Worm (Caenorhabditis elegans) whole organism, early embryonic: ENCODE measurements around the gene cwn-2.

Experiments
- B0310.2 ChIP-seq: sonication (generic microtip); optimal IDR thresholded peaks from 2 replicates; lab custom pipeline; 2016; ENCODE audit warnings: mild to moderate bottlenecking, missing genetic modification characterization, missing compliant biosample characterization
- F13C5.2 ChIP-seq: sonication (generic microtip); optimal IDR thresholded peaks from 2 replicates; lab custom pipeline; 2017; ENCODE audit warnings: mild to moderate bottlenecking, missing genetic modification characterization, inconsistent platforms, missing compliant biosample characterization
- aly-1 ChIP-seq: sonication (generic microtip); optimal IDR thresholded peaks from 2 replicates; lab custom pipeline; 2016; ENCODE audit warnings: missing genetic modification characterization, missing compliant biosample characterization
- ama-1 ChIP-seq: fragments of 150-350 bp; optimal IDR thresholded peaks from 2 replicates; lab custom pipeline; 2014
- ceh-13 ChIP-seq: fragments of 200-800 bp; sonication (Bioruptor generic); optimal IDR thresholded peaks from 2 replicates; lab custom pipeline; 2018; ENCODE audit warnings: mild to moderate bottlenecking, missing genetic modification characterization, missing compliant biosample characterization
- ceh-36 ChIP-seq: sonication (generic microtip); optimal IDR thresholded peaks from 2 replicates; lab custom pipeline; 2016; ENCODE audit warnings: missing genetic modification characterization, inconsistent platforms, missing compliant biosample characterization
- ets-7 ChIP-seq: sonication (generic microtip); optimal IDR thresholded peaks from 2 replicates; lab custom pipeline; 2016; ENCODE audit warnings: missing genotype, missing genetic modification characterization, missing compliant biosample characterization
- flt-1 ChIP-seq: fragments of 200-800 bp; sonication (Bioruptor generic); IDR thresholded peaks from 2 replicates; pipeline ENCODE4 v1.3.6; 2022; ENCODE audit warnings: missing genetic modification characterization, missing compliant biosample characterization
- hmbx-1 ChIP-seq: sonication (generic microtip); optimal IDR thresholded peaks from 2 replicates; lab custom pipeline; 2016; ENCODE audit warnings: mild to moderate bottlenecking, missing genetic modification characterization, missing compliant biosample characterization
- hmg-4 ChIP-seq: fragments of 200-800 bp; sonication (Bioruptor generic); optimal IDR thresholded peaks from 2 replicates; lab custom pipeline; 2018; ENCODE audit warnings: mild to moderate bottlenecking, missing genetic modification characterization, missing compliant biosample characterization
- hnd-1 ChIP-seq: sonication (generic microtip); optimal IDR thresholded peaks from 2 replicates; lab custom pipeline; 2016; ENCODE audit warnings: missing genetic modification characterization, missing compliant biosample characterization
- pes-1 ChIP-seq: fragments of 200-800 bp; sonication (Bioruptor generic); IDR thresholded peaks from 2 replicates; pipeline ENCODE4 v1.3.6; 2022; ENCODE audit warnings: missing genetic modification reagents, missing genetic modification characterization, missing compliant biosample characterization
- scrt-1 ChIP-seq: fragments of 200-800 bp; sonication (Bioruptor generic); IDR thresholded peaks from 2 replicates; pipeline ENCODE4 v1.3.6; 2022; ENCODE audit warnings: missing genetic modification characterization, missing compliant biosample characterization
- sea-1 ChIP-seq: fragments of 200-800 bp; sonication (Bioruptor generic); conservative IDR thresholded peaks from 2 replicates; pipeline ENCODE4 v1.3.6; 2022; ENCODE audit warnings: missing genetic modification characterization, missing compliant biosample characterization
- tbx-11 ChIP-seq: fragments of 200-800 bp; sonication (Bioruptor generic); IDR thresholded peaks from 2 replicates; pipeline ENCODE4 v1.3.6; 2022; ENCODE audit warnings: missing genetic modification characterization, missing compliant biosample characterization
- tbx-37 ChIP-seq: fragments of 200-800 bp; sonication (Bioruptor generic); conservative IDR thresholded peaks from 2 replicates; pipeline ENCODE4 v1.3.6; 2022; ENCODE audit warnings: missing genetic modification reagents, missing genetic modification characterization, missing compliant biosample characterization
- tra-4 ChIP-seq: sonication (generic microtip); optimal IDR thresholded peaks from 2 replicates; lab custom pipeline; 2017; ENCODE audit warnings: missing genetic modification characterization, missing compliant biosample characterization

The cwn-2 gene

ce11 chrIV:10059175-10059574, 8.4 kb upstream of the cwn-2 start:
- TF ChIP-seq pes-1 (GFP tag; lab: Robert Waterston, UW) (no peak), ceh-36 (no peak), sea-1 (GFP tag; lab: Robert Waterston, UW) (no peak)

- TF ChIP-seq ceh-13 (GFP tag; lab: Kevin White, UChicago), result no peak
- TF ChIP-seq tbx-11, result no peak
- no peak for TF ChIP-seq tbx-37
- TF ChIP-seq F13C5.2 (tag; lab: Kevin White, UChicago), result no peak
- no peak for TF ChIP-seq hnd-1 (tag; lab: Kevin White, UChicago)
- no peak for TF ChIP-seq scrt-1 (GFP tag; lab: Robert Waterston, UW)
- TF ChIP-seq tra-4, result no peak
- TF ChIP-seq hmbx-1 (tag; lab: Kevin White, UChicago), result no peak
- TF ChIP-seq sea-1 (GFP tag; lab: Robert Waterston, UW), result no peak
- no peak for TF ChIP-seq flt-1 (GFP tag; lab: Robert Waterston, UW)
- no peak for TF ChIP-seq B0310.2 (tag; lab: Kevin White, UChicago)
- TF ChIP-seq hmg-4 (GFP tag; lab: Kevin White, UChicago), result no peak
- TF ChIP-seq ets-7 (tag; lab: Kevin White, UChicago), result no peak
- TF ChIP-seq ceh-36, result no peak
- TF ChIP-seq pes-1 (GFP tag; lab: Robert Waterston, UW), result no peak
- no peak for TF ChIP-seq aly-1 (tag; lab: Kevin White, UChicago)
- no peak for TF ChIP-seq ama-1
Observed at ce11 chrIV:10060795-10061194, 6.8 kb upstream of the cwn-2 start.

- TF ChIP-seq tbx-11, result no peak
- no peak for TF ChIP-seq pes-1 (GFP tag; lab: Robert Waterston, UW)
- no peak for TF ChIP-seq sea-1 (GFP tag; lab: Robert Waterston, UW)
- TF ChIP-seq hnd-1 (tag; lab: Kevin White, UChicago), result no peak
- no peak for TF ChIP-seq aly-1 (tag; lab: Kevin White, UChicago)
- no peak for TF ChIP-seq tbx-37
- TF ChIP-seq ceh-13 (GFP tag; lab: Kevin White, UChicago), result no peak
- TF ChIP-seq flt-1 (GFP tag; lab: Robert Waterston, UW), result no peak
- TF ChIP-seq hmbx-1 (tag; lab: Kevin White, UChicago), result no peak
- no peak for TF ChIP-seq ets-7 (tag; lab: Kevin White, UChicago)
- no peak for TF ChIP-seq hmg-4 (GFP tag; lab: Kevin White, UChicago)
- no peak for TF ChIP-seq ama-1
- no peak for TF ChIP-seq tra-4
- TF ChIP-seq scrt-1 (GFP tag; lab: Robert Waterston, UW), result no peak
- TF ChIP-seq ceh-36, result no peak
- no peak for TF ChIP-seq F13C5.2 (tag; lab: Kevin White, UChicago)
- TF ChIP-seq B0310.2 (tag; lab: Kevin White, UChicago), result no peak
Observed at ce11 chrIV:10062728-10063127, 4.9 kb upstream of the cwn-2 start, which contains the start of gene ipla-7. Gene ipla-7, minus strand, starts transcription at chrIV:10062849.

- TF ChIP-seq hnd-1 (tag; lab: Kevin White, UChicago) (no peak), sea-1 (GFP tag; lab: Robert Waterston, UW) (no peak), tbx-37 (no peak), tbx-11 (no peak), ceh-36 (no peak), flt-1 (GFP tag; lab: Robert Waterston, UW) (no peak), pes-1 (GFP tag; lab: Robert Waterston, UW) (no peak), tra-4 (no peak), B0310.2 (tag; lab: Kevin White, UChicago) (no peak), ets-7 (tag; lab: Kevin White, UChicago) (no peak), scrt-1 (GFP tag; lab: Robert Waterston, UW) (no peak), F13C5.2 (tag; lab: Kevin White, UChicago) (no peak), hmbx-1 (tag; lab: Kevin White, UChicago) (no peak), aly-1 (tag; lab: Kevin White, UChicago) (no peak), ama-1 (no peak), ceh-13 (GFP tag; lab: Kevin White, UChicago) (no peak)
Observed at ce11 chrIV:10063941-10064340, 3.7 kb upstream of the cwn-2 start.

- TF ChIP-seq flt-1 (GFP tag; lab: Robert Waterston, UW) (no peak), B0310.2 (tag; lab: Kevin White, UChicago) (no peak), tbx-37 (no peak), tra-4 (no peak), F13C5.2 (tag; lab: Kevin White, UChicago) (no peak), ceh-13 (GFP tag; lab: Kevin White, UChicago) (no peak), ceh-36 (no peak), hmg-4 (GFP tag; lab: Kevin White, UChicago) (no peak), pes-1 (GFP tag; lab: Robert Waterston, UW) (no peak), scrt-1 (GFP tag; lab: Robert Waterston, UW) (no peak), sea-1 (GFP tag; lab: Robert Waterston, UW) (no peak), aly-1 (tag; lab: Kevin White, UChicago) (no peak), tbx-11 (no peak), hnd-1 (tag; lab: Kevin White, UChicago) (no peak), hmbx-1 (tag; lab: Kevin White, UChicago) (no peak)
Observed at ce11 chrIV:10065159-10065558, 2.5 kb upstream of the cwn-2 start.

ce11 chrIV:10066456-10066855, 1.2 kb upstream of the cwn-2 start:
- TF ChIP-seq ets-7 (tag; lab: Kevin White, UChicago), result no peak
- no peak for TF ChIP-seq sea-1 (GFP tag; lab: Robert Waterston, UW)
- TF ChIP-seq ama-1, result no peak

- TF ChIP-seq F13C5.2 (tag; lab: Kevin White, UChicago) (no peak), ama-1 (no peak), tbx-37 (no peak), sea-1 (GFP tag; lab: Robert Waterston, UW) (no peak), tbx-11 (no peak), hnd-1 (tag; lab: Kevin White, UChicago) (no peak)
Observed at ce11 chrIV:10068266-10068665, 650 bp downstream of the cwn-2 start.

- TF ChIP-seq ceh-36 (no peak), tra-4 (no peak), ceh-13 (GFP tag; lab: Kevin White, UChicago) (no peak), aly-1 (tag; lab: Kevin White, UChicago) (no peak), B0310.2 (tag; lab: Kevin White, UChicago) (no peak), tbx-37 (no peak), F13C5.2 (tag; lab: Kevin White, UChicago) (no peak), sea-1 (GFP tag; lab: Robert Waterston, UW) (no peak), ets-7 (tag; lab: Kevin White, UChicago) (no peak), pes-1 (GFP tag; lab: Robert Waterston, UW) (no peak), tbx-11 (no peak), hmg-4 (GFP tag; lab: Kevin White, UChicago) (no peak), scrt-1 (GFP tag; lab: Robert Waterston, UW) (no peak), flt-1 (GFP tag; lab: Robert Waterston, UW) (no peak), hnd-1 (tag; lab: Kevin White, UChicago) (no peak)
Observed at ce11 chrIV:10072527-10072926, 4.9 kb downstream of the cwn-2 start, which contains the start of gene W01B6.3. Gene W01B6.3, minus strand, starts transcription at chrIV:10072627.
